Worm (Caenorhabditis elegans) whole organism, L1 larva: Measurements from ENCODE around the gene set-24.

Source experiments
- aly-2 ChIP-seq: fragments of 150-350 bp; optimal IDR thresholded peaks from 2 replicates; lab custom pipeline; 2014; ENCODE audit warnings: missing biosample characterization, missing genetic modification characterization
- nhr-237 ChIP-seq: fragments of 150-350 bp; optimal IDR thresholded peaks from 2 replicates; lab custom pipeline; 2014; ENCODE audit warnings: missing biosample characterization, missing genetic modification characterization
- pax-3 ChIP-seq: fragments of 200-800 bp; sonication (Bioruptor generic); optimal IDR thresholded peaks from 2 replicates; lab custom pipeline; 2018; ENCODE audit warnings: mild to moderate bottlenecking, missing genetic modification characterization, moderate library complexity, missing compliant biosample characterization
- snu-23 ChIP-seq: sonication (generic microtip); optimal IDR thresholded peaks from 2 replicates; lab custom pipeline; 2016; ENCODE audit warnings: missing genetic modification characterization, missing compliant biosample characterization

DNA sequence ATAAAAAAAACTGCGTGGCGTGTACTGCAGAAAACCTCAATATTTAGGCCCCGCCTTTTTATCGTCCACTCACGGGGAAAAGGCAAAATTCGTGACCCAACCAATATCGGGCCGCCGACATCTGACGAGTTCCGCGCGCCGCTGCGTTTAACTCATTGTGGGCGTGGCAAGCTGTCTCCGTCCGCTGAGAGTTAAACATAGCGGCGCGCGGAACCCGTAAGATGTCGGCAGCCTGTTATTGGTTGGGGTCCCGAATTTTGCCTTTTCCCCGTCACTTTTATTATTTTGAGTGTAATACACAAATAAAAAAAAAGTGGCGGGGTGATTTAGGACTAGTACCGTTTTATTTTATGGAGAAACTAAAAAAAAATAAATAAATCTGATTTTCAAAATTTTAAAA lies 54.4 kb downstream of the set-24 start:
- no peak for TF ChIP-seq pax-3 (tag; lab: Kevin White, UChicago)
- no peak for TF ChIP-seq aly-2 (tag; lab: Kevin White, UChicago)
- TF ChIP-seq nhr-237 (tag; lab: Kevin White, UChicago), result no peak
- TF ChIP-seq snu-23 (GFP tag; lab: Kevin White, UChicago), result no peak
